Fruit fly (Drosophila melanogaster) whole organism, embryonic: ENCODE measurements around the gene CG13894.

Experiments
- Asciz ChIP-seq: fragments of 200-800 bp; sonication (Bioruptor generic); optimal IDR thresholded peaks from 2 replicates; lab custom pipeline; 2017; ENCODE audit warnings: missing biosample characterization, mild to moderate bottlenecking, missing genetic modification characterization, missing genetic modification reagents
- CG12219 ChIP-seq: fragments of 200-800 bp; sonication (Bioruptor generic); optimal IDR thresholded peaks from 3 replicates; lab custom pipeline; 2018; ENCODE audit warnings: missing biosample characterization, mild to moderate bottlenecking, missing genetic modification characterization
- CG13123 ChIP-seq: fragments of 200-800 bp; sonication (Bioruptor generic); optimal IDR thresholded peaks from 2 replicates; lab custom pipeline; 2016; ENCODE audit warnings: missing biosample characterization, missing genetic modification characterization
- CG14710 ChIP-seq: fragments of 200-800 bp; sonication (Bioruptor generic); optimal IDR thresholded peaks from 3 replicates; lab custom pipeline; 2019; ENCODE audit warnings: missing biosample characterization, mild to moderate bottlenecking, missing genetic modification characterization, moderate library complexity
- CG14965 ChIP-seq: fragments of 200-800 bp; sonication (Bioruptor generic); optimal IDR thresholded peaks from 2 replicates; lab custom pipeline; 2016; ENCODE audit warnings: missing biosample characterization, missing genetic modification characterization, borderline replicate concordance
- CG1832 ChIP-seq: fragments of 200-800 bp; sonication (Bioruptor generic); optimal IDR thresholded peaks from 2 replicates; lab custom pipeline; 2017; ENCODE audit warnings: missing biosample characterization, mild to moderate bottlenecking, missing genetic modification characterization, inconsistent platforms
- CG2678 ChIP-seq: fragments of 200-800 bp; sonication (Bioruptor generic); optimal IDR thresholded peaks from 3 replicates; lab custom pipeline; 2019; ENCODE audit warnings: missing biosample characterization, mild to moderate bottlenecking, missing genetic modification characterization, moderate library complexity
- CG30020 ChIP-seq: fragments of 200-800 bp; optimal IDR thresholded peaks from 2 replicates; lab custom pipeline; 2019; ENCODE audit warnings: missing biosample characterization, mild to moderate bottlenecking, missing genetic modification characterization, moderate library complexity
- CG32767 ChIP-seq: fragments of 200-800 bp; sonication (Bioruptor generic); IDR thresholded peaks from 2 replicates; pipeline ENCODE4 v1.3.6; 2022; ENCODE audit warnings: missing biosample characterization, missing genetic modification characterization
- CG3407 ChIP-seq: fragments of 200-800 bp; sonication (Bioruptor generic); optimal IDR thresholded peaks from 2 replicates; lab custom pipeline; 2018; ENCODE audit warnings: missing biosample characterization, mild to moderate bottlenecking, missing genetic modification characterization
- CG3726 ChIP-seq: fragments of 200-800 bp; sonication (Bioruptor generic); IDR thresholded peaks from 3 replicates; pipeline ENCODE4, ENCODE4 v1.3.6; 2022; ENCODE audit warnings: missing biosample characterization, missing genetic modification characterization
- CG4707 ChIP-seq: fragments of 200-800 bp; sonication (Bioruptor generic); optimal IDR thresholded peaks from 2 replicates; lab custom pipeline; 2018; ENCODE audit warnings: missing biosample characterization, mild to moderate bottlenecking, missing genetic modification characterization, moderate library complexity
- CG6765 ChIP-seq: fragments of 200-800 bp; sonication (Bioruptor generic); optimal IDR thresholded peaks from 3 replicates; lab custom pipeline; 2017; ENCODE audit warnings: missing biosample characterization, mild to moderate bottlenecking, missing genetic modification characterization
- CG6813 ChIP-seq: fragments of 200-800 bp; sonication (Bioruptor generic); optimal IDR thresholded peaks from 2 replicates; lab custom pipeline; 2017; ENCODE audit warnings: missing biosample characterization, missing genetic modification characterization, mild to moderate bottlenecking, moderate library complexity, missing genetic modification reagents
- CG7839 ChIP-seq: fragments of 200-800 bp; sonication (Bioruptor generic); optimal IDR thresholded peaks from 3 replicates; lab custom pipeline; 2018; ENCODE audit warnings: missing biosample characterization, mild to moderate bottlenecking, missing genetic modification characterization, moderate library complexity
- CG7963 ChIP-seq: fragments of 200-800 bp; sonication (Bioruptor generic); IDR thresholded peaks from 3 replicates; pipeline ENCODE4 v1.3.6; 2022; ENCODE audit warnings: missing biosample characterization, missing genetic modification characterization; ENCODE audit not compliant: partially characterized antibody
- CG8388 ChIP-seq: fragments of 200-800 bp; sonication (Bioruptor generic); optimal IDR thresholded peaks from 2 replicates; lab custom pipeline; 2019; ENCODE audit warnings: missing biosample characterization, mild to moderate bottlenecking, missing genetic modification characterization, moderate library complexity
- Camta ChIP-seq: fragments of 200-800 bp; sonication (Bioruptor generic); optimal IDR thresholded peaks from 2 replicates; lab custom pipeline; 2016; ENCODE audit warnings: missing biosample characterization, missing genetic modification characterization
- Chrac-16 ChIP-seq: fragments of 200-800 bp; sonication (Bioruptor generic); optimal IDR thresholded peaks from 3 replicates; lab custom pipeline; 2016; ENCODE audit warnings: missing biosample characterization, missing genetic modification characterization
- CkIIα-i1 ChIP-seq: fragments of 200-800 bp; sonication (Bioruptor generic); IDR thresholded peaks from 2 replicates; pipeline ENCODE4 v1.3.6; 2022; ENCODE audit warnings: missing biosample characterization, missing genetic modification characterization
- D19A ChIP-seq: fragments of 200-800 bp; optimal IDR thresholded peaks from 3 replicates; lab custom pipeline; 2019; ENCODE audit warnings: missing biosample characterization, mild to moderate bottlenecking, missing genetic modification characterization, moderate library complexity
- Dip2 ChIP-seq: fragments of 200-800 bp; sonication (Bioruptor generic); IDR thresholded peaks from 2 replicates; pipeline ENCODE4 v1.3.6; 2022; ENCODE audit warnings: missing biosample characterization, missing genetic modification characterization
- Doc2 ChIP-seq: fragments of 200-800 bp; sonication (Bioruptor generic); IDR thresholded peaks from 2 replicates; pipeline ENCODE4 v1.3.6; 2022; ENCODE audit warnings: missing biosample characterization, missing genetic modification characterization
- Drgx ChIP-seq: fragments of 200-800 bp; sonication (Bioruptor generic); IDR thresholded peaks from 2 replicates; pipeline ENCODE4 v1.3.6; 2022; ENCODE audit warnings: missing biosample characterization, missing genetic modification characterization
- E2f1 ChIP-seq: fragments of 200-800 bp; sonication (Bioruptor generic); IDR thresholded peaks from 2 replicates; pipeline ENCODE4 v1.3.6; 2022; ENCODE audit warnings: missing biosample characterization, missing genetic modification characterization
- Hmx ChIP-seq: fragments of 200-800 bp; sonication (Bioruptor generic); optimal IDR thresholded peaks from 2 replicates; lab custom pipeline; 2016; ENCODE audit warnings: missing biosample characterization, missing genetic modification characterization
- Nf-YC ChIP-seq: fragments of 200-800 bp; optimal IDR thresholded peaks from 3 replicates; lab custom pipeline; 2019; ENCODE audit warnings: missing biosample characterization, mild to moderate bottlenecking, missing genetic modification characterization, moderate library complexity
- Oli ChIP-seq: fragments of 200-800 bp; sonication (Bioruptor generic); optimal IDR thresholded peaks from 2 replicates; lab custom pipeline; 2018; ENCODE audit warnings: missing biosample characterization, mild to moderate bottlenecking, missing genetic modification characterization, moderate library complexity
- Opbp ChIP-seq: fragments of 200-800 bp; sonication (Bioruptor generic); IDR thresholded peaks from 3 replicates; pipeline ENCODE4 v1.3.6; 2022; ENCODE audit warnings: missing biosample characterization, missing genetic modification characterization; ENCODE audit not compliant: partially characterized antibody
- Spps ChIP-seq: fragments of 200-800 bp; sonication (Bioruptor generic); optimal IDR thresholded peaks from 2 replicates; lab custom pipeline; 2018; ENCODE audit warnings: missing biosample characterization, mild to moderate bottlenecking, missing genetic modification characterization
- Ssrp ChIP-seq: fragments of 200-800 bp; sonication (Bioruptor generic); optimal IDR thresholded peaks from 2 replicates; lab custom pipeline; 2018; ENCODE audit warnings: missing biosample characterization, mild to moderate bottlenecking, missing genetic modification characterization, moderate library complexity
- ara ChIP-seq: fragments of 200-800 bp; sonication (Bioruptor generic); IDR thresholded peaks from 2 replicates; pipeline ENCODE4 v1.3.6; 2022; ENCODE audit warnings: missing biosample characterization, missing genetic modification characterization
- chinmo ChIP-seq: fragments of 200-800 bp; sonication (Bioruptor generic); IDR thresholded peaks from 4 replicates; pipeline ENCODE4 v1.3.6; 2022; ENCODE audit warnings: missing biosample characterization, missing genetic modification characterization; ENCODE audit not compliant: partially characterized antibody
- ci ChIP-seq: fragments of 200-800 bp; sonication (Bioruptor generic); IDR thresholded peaks from 3 replicates; pipeline ENCODE4 v1.3.6; 2022; ENCODE audit warnings: missing biosample characterization, missing genetic modification characterization
- dmrt99B ChIP-seq: fragments of 200-800 bp; sonication (Bioruptor generic); optimal IDR thresholded peaks from 2 replicates; lab custom pipeline; 2018; ENCODE audit warnings: missing biosample characterization, mild to moderate bottlenecking, missing genetic modification characterization, moderate library complexity
- ftz-f1 ChIP-seq: fragments of 200-800 bp; sonication (Bioruptor generic); optimal IDR thresholded peaks from 2 replicates; lab custom pipeline; 2016; ENCODE audit warnings: missing biosample characterization, missing genetic modification characterization
- ken ChIP-seq: fragments of 200-800 bp; sonication (Bioruptor generic); IDR thresholded peaks from 3 replicates; pipeline ENCODE4 v1.3.6; 2022; ENCODE audit warnings: missing biosample characterization, missing genetic modification characterization
- p53 ChIP-seq: fragments of 200-800 bp; sonication (Bioruptor generic); optimal IDR thresholded peaks from 2 replicates; lab custom pipeline; 2016; ENCODE audit warnings: missing biosample characterization, missing genetic modification characterization
- pita ChIP-seq: fragments of 200-800 bp; sonication (Bioruptor generic); optimal IDR thresholded peaks from 2 replicates; lab custom pipeline; 2017; ENCODE audit warnings: missing biosample characterization, mild to moderate bottlenecking, missing genetic modification characterization
- repo ChIP-seq: fragments of 200-800 bp; sonication (Bioruptor generic); optimal IDR thresholded peaks from 2 replicates; lab custom pipeline; 2016; ENCODE audit warnings: missing biosample characterization, missing genetic modification characterization
- run ChIP-seq: fragments of 200-800 bp; sonication (Bioruptor generic); optimal IDR thresholded peaks from 3 replicates; lab custom pipeline; 2018; ENCODE audit warnings: missing biosample characterization, mild to moderate bottlenecking, missing genetic modification characterization
- sc ChIP-seq, 3 experiments: fragments of >200 bp in 2 of 3; fragments of 200-800 bp in 1 of 3; sonication (Bioruptor generic) in 1 of 3; optimal IDR thresholded peaks; 2 replicates in 2 of 3; 3 replicates in 1 of 3; lab custom pipeline; 2017; ENCODE audit warnings: mild to moderate bottlenecking in 1 of 3, missing biosample characterization in 1 of 3, missing genetic modification characterization in 1 of 3, missing genetic modification reagents in 1 of 3
- sim ChIP-seq: fragments of 200-800 bp; sonication (Bioruptor generic); IDR thresholded peaks from 2 replicates; pipeline ENCODE4 v1.3.6; 2022; ENCODE audit warnings: missing biosample characterization, missing genetic modification characterization
- sisA ChIP-seq: fragments of 200-800 bp; sonication (Bioruptor generic); IDR thresholded peaks from 2 replicates; pipeline ENCODE4 v1.3.6; 2022; ENCODE audit warnings: missing biosample characterization, missing genetic modification characterization
- ttk ChIP-seq: fragments of 200-800 bp; sonication (Bioruptor generic); IDR thresholded peaks from 2 replicates; pipeline ENCODE4 v2.1.2; 2022; ENCODE audit warnings: missing biosample characterization, missing genetic modification characterization
- tup ChIP-seq: fragments of 200-800 bp; sonication (Bioruptor generic); optimal IDR thresholded peaks from 2 replicates; lab custom pipeline; 2016; ENCODE audit warnings: missing biosample characterization, mild to moderate bottlenecking, missing genetic modification characterization, moderate library complexity
- unpg ChIP-seq: fragments of 200-800 bp; sonication (Bioruptor generic); optimal IDR thresholded peaks from 3 replicates; lab custom pipeline; 2018; ENCODE audit warnings: missing biosample characterization, mild to moderate bottlenecking, missing genetic modification characterization, moderate library complexity
- vvl ChIP-seq: fragments of 200-800 bp; sonication (Bioruptor generic); IDR thresholded peaks from 2 replicates; pipeline ENCODE4 v1.3.6; 2022; ENCODE audit warnings: missing biosample characterization, missing genetic modification characterization
- wek ChIP-seq: fragments of 200-800 bp; sonication (Bioruptor generic); optimal IDR thresholded peaks from 3 replicates; lab custom pipeline; 2018; ENCODE audit warnings: missing biosample characterization, mild to moderate bottlenecking, missing genetic modification characterization, moderate library complexity
- zf30C ChIP-seq: fragments of 200-800 bp; sonication (Bioruptor generic); optimal IDR thresholded peaks from 3 replicates; lab custom pipeline; 2018; ENCODE audit warnings: missing biosample characterization, mild to moderate bottlenecking, missing genetic modification characterization

Gene CG13894

DNA sequence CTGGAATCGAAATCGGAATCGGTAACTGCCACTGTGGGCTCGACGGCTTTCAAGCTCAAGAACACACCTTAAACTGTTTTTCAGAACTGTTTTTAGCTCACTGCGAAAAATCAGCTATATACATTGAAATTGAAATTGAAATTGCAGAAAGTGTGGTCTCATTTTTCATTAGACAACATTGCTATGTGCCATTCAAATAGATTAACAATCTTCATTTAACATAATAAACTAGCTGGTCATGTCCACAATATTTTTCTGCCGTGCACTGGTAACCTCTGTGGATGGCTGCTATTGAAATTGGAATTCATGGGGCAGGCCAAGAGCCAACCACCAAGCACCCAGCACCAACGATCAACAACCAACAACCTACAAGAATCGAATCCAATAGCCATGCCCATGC is 37.0 kb upstream of the CG13894 start (continued):
- TF ChIP-seq tup (GFP tag; lab: Kevin White, UChicago): no peak
- TF ChIP-seq Doc2 (GFP tag; lab: Robert Waterston, UW): no peak
- peak; percentile 33 for TF ChIP-seq Spps (tag; lab: Kevin White, UChicago)
- TF ChIP-seq ttk: no peak
- no peak for TF ChIP-seq Hmx (GFP tag; lab: Kevin White, UChicago)
- no peak for TF ChIP-seq ken (GFP tag; lab: Robert Waterston, UW)
- TF ChIP-seq CG7963: no peak
- no peak for TF ChIP-seq sc (optimal IDR thresholded peaks at IDR 0.05; lab: Kevin White, UChicago)
- TF ChIP-seq sc (GFP tag; optimal IDR thresholded peaks at IDR 0.05; lab: Kevin White, UChicago): peak; percentile 15
- TF ChIP-seq CG3726 (GFP tag; lab: Robert Waterston, UW): no peak
- TF ChIP-seq Opbp: no peak
- TF ChIP-seq CG8388 (GFP tag; lab: Kevin White, UChicago): peak; percentile 1
- no peak for TF ChIP-seq p53 (GFP tag; lab: Kevin White, UChicago)
- no peak for TF ChIP-seq CG14965 (GFP tag; lab: Kevin White, UChicago)
- TF ChIP-seq run (tag; lab: Kevin White, UChicago): no peak
- TF ChIP-seq Asciz (GFP tag; lab: Kevin White, UChicago): no peak
- no peak for TF ChIP-seq CG6765
- peak; percentile 7; the same call in 1 of the 3 replicates for TF ChIP-seq ci
- TF ChIP-seq Drgx (GFP tag; lab: Robert Waterston, UW): peak; percentile 76
- no peak for TF ChIP-seq pita (GFP tag; lab: Kevin White, UChicago)
- no peak for TF ChIP-seq Camta (GFP tag; lab: Kevin White, UChicago)
- no peak for TF ChIP-seq CG12219 (GFP tag; lab: Kevin White, UChicago)
- no peak for TF ChIP-seq Ssrp (tag; lab: Kevin White, UChicago)
- peak; percentile 30; the same call in 1 of the 2 replicates for TF ChIP-seq E2f1 (GFP tag; lab: Robert Waterston, UW)
- no peak for TF ChIP-seq D19A
- TF ChIP-seq ara (GFP tag; lab: Robert Waterston, UW): peak; percentile 57; the same call in 1 of the 2 replicates
- peak; percentile 31 for TF ChIP-seq CG3407
- no peak for TF ChIP-seq repo (GFP tag; lab: Kevin White, UChicago)
- TF ChIP-seq sisA (GFP tag; lab: Robert Waterston, UW): 0 out of 2 replicates have a peak, but pooled peaks have one; percentile 16
- no peak for TF ChIP-seq CkIIα-i1 (GFP tag; lab: Robert Waterston, UW)
- no peak for TF ChIP-seq CG30020 (tag; lab: Kevin White, UChicago)
- TF ChIP-seq Oli: no peak
- TF ChIP-seq CG4707 (GFP tag; lab: Kevin White, UChicago): no peak
- TF ChIP-seq ftz-f1 (GFP tag; lab: Kevin White, UChicago): no peak
- no peak for TF ChIP-seq wek (GFP tag; lab: Kevin White, UChicago)
- no peak for TF ChIP-seq zf30C (GFP tag; lab: Kevin White, UChicago)
- TF ChIP-seq vvl (GFP tag; lab: Robert Waterston, UW): 0 out of 2 replicates have a peak, but pooled peaks have one; percentile 12
- peak; percentile 18 for TF ChIP-seq unpg (GFP tag; lab: Kevin White, UChicago)
- no peak for TF ChIP-seq CG6813 (GFP tag; lab: Kevin White, UChicago)
- no peak for TF ChIP-seq CG32767 (GFP tag; lab: Robert Waterston, UW)
- no peak for TF ChIP-seq Nf-YC (tag; lab: Kevin White, UChicago)
- no peak for TF ChIP-seq chinmo (GFP tag; lab: Robert Waterston, UW)
- TF ChIP-seq CG2678 (tag; lab: Kevin White, UChicago): peak; percentile 20
- peak; percentile 29 for TF ChIP-seq CG14710 (tag; lab: Kevin White, UChicago)
- no peak for TF ChIP-seq sim
- TF ChIP-seq dmrt99B (tag; lab: Kevin White, UChicago): no peak
- no peak for TF ChIP-seq Chrac-16 (GFP tag; lab: Kevin White, UChicago)
- TF ChIP-seq CG13123 (GFP tag; lab: Kevin White, UChicago): no peak
- no peak for TF ChIP-seq CG1832
- TF ChIP-seq CG7839 (tag; lab: Kevin White, UChicago): peak; percentile 9
- no peak for TF ChIP-seq Dip2 (GFP tag; lab: Robert Waterston, UW)
